Fruit fly (Drosophila melanogaster): ENCODE results near the gene CG15517.

The CG15517 gene

dm6 chr3R:29903775-29904356 is at the start of gene CG15517:
Gene CG15517 (minus strand): TSS chr3R:29903825.
- no peak for TF ChIP-seq fd96Ca (GFP tag; IDR thresholded peaks at IDR 0.05)
- no peak for TF ChIP-seq gl (tag; optimal IDR thresholded peaks at IDR 0.05)
- TF ChIP-seq D1 (tag; optimal IDR thresholded peaks at IDR 0.05): peak; percentile 80

dm6 chr3R:29935756-29936155 is 32.1 kb upstream of the CG15517 start, which contains the start of the genes eIF2Balpha and Vps13B:
Gene eIF2Balpha (minus strand): TSS chr3R:29935888.
Gene Vps13B (plus strand): TSS chr3R:29935978.
- TF ChIP-seq Pif1B (GFP tag; optimal IDR thresholded peaks at IDR 0.05) (no peak), CG15710 (tag; optimal IDR thresholded peaks at IDR 0.05) (no peak), CG12605 (GFP tag; IDR thresholded peaks at IDR 0.05) (no peak), fd96Ca (GFP tag; IDR thresholded peaks at IDR 0.05) (peak; percentile 25; the same call in 1 of the 3 replicates), CG4496 (GFP tag; IDR thresholded peaks at IDR 0.05) (no peak), Ets98B (GFP tag; IDR thresholded peaks at IDR 0.05) (no peak)

- TF ChIP-seq CG15710 (tag; optimal IDR thresholded peaks at IDR 0.05): no peak
- TF ChIP-seq Pif1B (GFP tag; optimal IDR thresholded peaks at IDR 0.05): no peak
- TF ChIP-seq Pif1A (GFP tag; optimal IDR thresholded peaks at IDR 0.05): no peak
- no peak for TF ChIP-seq CG34367 (tag; optimal IDR thresholded peaks at IDR 0.05)
- no peak for TF ChIP-seq gl (tag; optimal IDR thresholded peaks at IDR 0.05)
- TF ChIP-seq Ets98B (GFP tag; IDR thresholded peaks at IDR 0.05): no peak
- TF ChIP-seq CG8301 (tag; optimal IDR thresholded peaks at IDR 0.05): no peak
- TF ChIP-seq CG17806 (tag; optimal IDR thresholded peaks at IDR 0.05): no peak
- TF ChIP-seq CG13204 (GFP tag; optimal IDR thresholded peaks at IDR 0.05): no peak
- TF ChIP-seq CG8159 (tag; optimal IDR thresholded peaks at IDR 0.05): no peak
- no peak for TF ChIP-seq CG12605 (GFP tag; IDR thresholded peaks at IDR 0.05)
- no peak for TF ChIP-seq CG10348 (GFP tag; IDR thresholded peaks at IDR 0.05)
These were observed 29.4 kb upstream of the CG15517 start, which contains the start of the genes Cog7, CG42557 and CG42558 for dm6 chr3R:29933007-29933464. Gene Cog7 (minus strand): TSS chr3R:29933057. Gene CG42557 (plus strand): TSS chr3R:29933287. Gene CG42558 (plus strand): TSS chr3R:29933287.

dm6 chr3R:29930286-29930685 is 26.7 kb upstream of the CG15517 start, which contains the start of gene alpha-Man-Ic:
Gene alpha-Man-Ic (minus strand): TSS chr3R:29930386.
- TF ChIP-seq Ets98B (GFP tag; IDR thresholded peaks at IDR 0.05): no peak
- no peak for TF ChIP-seq fd96Ca (GFP tag; IDR thresholded peaks at IDR 0.05)
- TF ChIP-seq CG14655 (GFP tag; optimal IDR thresholded peaks at IDR 0.05): no peak
- TF ChIP-seq CG9948 (tag; optimal IDR thresholded peaks at IDR 0.05): no peak
- no peak for TF ChIP-seq CG32121 (GFP tag; IDR thresholded peaks at IDR 0.05)
- TF ChIP-seq CG10348 (GFP tag; IDR thresholded peaks at IDR 0.05): no peak
- TF ChIP-seq gl (tag; optimal IDR thresholded peaks at IDR 0.05): no peak
- no peak for TF ChIP-seq Snoo (tag; optimal IDR thresholded peaks at IDR 0.05)
- TF ChIP-seq CG8159 (tag; optimal IDR thresholded peaks at IDR 0.05): no peak
- no peak for TF ChIP-seq CG4496 (GFP tag; IDR thresholded peaks at IDR 0.05)
- TF ChIP-seq CG15710 (tag; optimal IDR thresholded peaks at IDR 0.05): no peak
- TF ChIP-seq CG12605 (GFP tag; IDR thresholded peaks at IDR 0.05): no peak
- TF ChIP-seq CG34367 (tag; optimal IDR thresholded peaks at IDR 0.05): no peak
- no peak for TF ChIP-seq D1 (tag; optimal IDR thresholded peaks at IDR 0.05)
- TF ChIP-seq CG8301 (tag; optimal IDR thresholded peaks at IDR 0.05): no peak
- no peak for TF ChIP-seq rn (GFP tag; IDR thresholded peaks at IDR 0.05)
- TF ChIP-seq CG13204 (GFP tag; optimal IDR thresholded peaks at IDR 0.05): no peak
- TF ChIP-seq EcR (GFP tag; optimal IDR thresholded peaks at IDR 0.05): no peak

dm6 chr3R:29926955-29927354 is 23.3 kb upstream of the CG15517 start, which contains the start of gene CG15522:
Gene CG15522 (plus strand): TSS chr3R:29927255.
- no peak for TF ChIP-seq rn (GFP tag; IDR thresholded peaks at IDR 0.05)
- no peak for TF ChIP-seq CG8159 (tag; optimal IDR thresholded peaks at IDR 0.05)
- TF ChIP-seq gl (tag; optimal IDR thresholded peaks at IDR 0.05): no peak
- TF ChIP-seq Pif1A (GFP tag; optimal IDR thresholded peaks at IDR 0.05): no peak
- no peak for TF ChIP-seq CG4496 (GFP tag; IDR thresholded peaks at IDR 0.05)
- TF ChIP-seq CG8301 (tag; optimal IDR thresholded peaks at IDR 0.05): no peak
- no peak for TF ChIP-seq Ets98B (GFP tag; IDR thresholded peaks at IDR 0.05)
- no peak for TF ChIP-seq CG12605 (GFP tag; IDR thresholded peaks at IDR 0.05)
- no peak for TF ChIP-seq CG10348 (GFP tag; IDR thresholded peaks at IDR 0.05)
- TF ChIP-seq CG9948 (tag; optimal IDR thresholded peaks at IDR 0.05): no peak
- TF ChIP-seq CG13204 (GFP tag; optimal IDR thresholded peaks at IDR 0.05): no peak
- TF ChIP-seq fd96Ca (GFP tag; IDR thresholded peaks at IDR 0.05): no peak
- no peak for TF ChIP-seq CG14655 (GFP tag; optimal IDR thresholded peaks at IDR 0.05)
- no peak for TF ChIP-seq CG15710 (tag; optimal IDR thresholded peaks at IDR 0.05)
- no peak for TF ChIP-seq Pif1B (GFP tag; optimal IDR thresholded peaks at IDR 0.05)
- TF ChIP-seq EcR (GFP tag; optimal IDR thresholded peaks at IDR 0.05): no peak
- no peak for TF ChIP-seq CG34367 (tag; optimal IDR thresholded peaks at IDR 0.05)

- TF ChIP-seq EcR (GFP tag; optimal IDR thresholded peaks at IDR 0.05) (no peak), CG9948 (tag; optimal IDR thresholded peaks at IDR 0.05) (no peak), Pif1B (GFP tag; optimal IDR thresholded peaks at IDR 0.05) (no peak), Snoo (tag; optimal IDR thresholded peaks at IDR 0.05) (no peak), fd96Ca (GFP tag; IDR thresholded peaks at IDR 0.05) (no peak), CG4496 (GFP tag; IDR thresholded peaks at IDR 0.05) (no peak), CG8159 (tag; optimal IDR thresholded peaks at IDR 0.05) (no peak), CG13204 (GFP tag; optimal IDR thresholded peaks at IDR 0.05) (no peak), CG34367 (tag; optimal IDR thresholded peaks at IDR 0.05) (no peak), CG12605 (GFP tag; IDR thresholded peaks at IDR 0.05) (no peak)
These were observed 22.5 kb upstream of the CG15517 start, which contains the start of gene Jon99Ci for dm6 chr3R:29926089-29926488. Gene Jon99Ci (minus strand): TSS chr3R:29926189.

Measured in whole organism, pupa.